Fruit fly (Drosophila melanogaster) whole organism, prepupa: Measurements from ENCODE around the gene Cpr11A.

Source experiments
- CG3919 ChIP-seq: fragments of 200-800 bp; sonication (Bioruptor generic); optimal IDR thresholded peaks from 3 replicates; lab custom pipeline; 2016; ENCODE audit warnings: missing biosample characterization, missing genetic modification characterization
- CG8319 ChIP-seq: fragments of 200-800 bp; sonication (Bioruptor generic); optimal IDR thresholded peaks from 3 replicates; lab custom pipeline; 2016; ENCODE audit warnings: missing biosample characterization, missing genetic modification characterization
- Eip75B ChIP-seq: fragments of 200-800 bp; sonication (Bioruptor generic); optimal IDR thresholded peaks from 3 replicates; lab custom pipeline; 2016; ENCODE audit warnings: missing biosample characterization, missing genetic modification characterization
- Eip93F ChIP-seq: fragments of 200-800 bp; sonication (Bioruptor generic); optimal IDR thresholded peaks from 2 replicates; lab custom pipeline; 2016; ENCODE audit warnings: missing biosample characterization, mild to moderate bottlenecking, missing genetic modification characterization
- Hr39 ChIP-seq: fragments of 200-800 bp; sonication (Bioruptor generic); optimal IDR thresholded peaks from 2 replicates; lab custom pipeline; 2016; ENCODE audit warnings: missing biosample characterization, missing genetic modification characterization
- Lpt ChIP-seq: fragments of 200-800 bp; sonication (Bioruptor generic); optimal IDR thresholded peaks from 3 replicates; lab custom pipeline; 2016; ENCODE audit warnings: missing biosample characterization, missing genetic modification characterization
- spab ChIP-seq: fragments of 200-800 bp; sonication (Bioruptor generic); optimal IDR thresholded peaks from 2 replicates; lab custom pipeline; 2017; ENCODE audit warnings: missing biosample characterization, mild to moderate bottlenecking, missing genetic modification characterization, missing genetic modification reagents

DNA sequence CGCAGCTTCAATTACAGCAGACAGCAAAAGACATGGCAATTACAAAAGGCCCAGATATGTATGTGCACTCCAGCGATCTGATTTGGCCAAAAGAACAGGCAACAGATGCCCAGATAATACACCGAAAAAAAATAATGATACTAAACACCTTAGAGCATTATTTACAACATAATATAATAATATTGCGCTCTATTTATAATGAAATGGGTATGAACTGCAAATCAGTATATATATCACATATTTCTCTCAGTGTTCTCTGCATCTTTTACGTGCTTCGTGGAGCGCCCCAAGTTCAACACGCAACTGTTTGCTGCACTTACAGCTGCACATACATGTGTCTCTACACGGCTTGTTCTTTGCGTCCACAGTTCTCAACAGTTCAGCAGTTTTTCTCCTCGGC, 20.8 kb downstream of the Cpr11A start:
- TF ChIP-seq Eip75B (GFP tag; lab: Kevin White, UChicago) (peak; percentile 58), spab (peak; percentile 59), Lpt (GFP tag; lab: Kevin White, UChicago) (peak; percentile 15), Hr39 (GFP tag; lab: Kevin White, UChicago) (peak; percentile 29), CG8319 (GFP tag; lab: Kevin White, UChicago) (no peak), Eip93F (no peak), CG3919 (GFP tag; lab: Kevin White, UChicago) (peak; percentile 58)
